Worm (Caenorhabditis elegans) whole organism, L1 larva: ENCODE data around the gene R160.5.

ENCODE experiments used
- blmp-1 ChIP-seq: fragments of 150-350 bp; optimal IDR thresholded peaks from 2 replicates; lab custom pipeline; 2014; ENCODE audit warnings: missing biosample characterization, missing genetic modification characterization
- efl-1 ChIP-seq, 4 experiments: fragments of 150-350 bp; optimal IDR thresholded peaks in 3 of 4; peaks in 1 of 4; 1 replicate in 1 of 4; 2 replicates in 3 of 4; lab custom pipeline; 2014; ENCODE audit warnings: missing biosample characterization in 2 of 4, missing genetic modification characterization in 2 of 4, missing genetic modification reagents in 2 of 4
- fkh-10 ChIP-seq: sonication (generic microtip); optimal IDR thresholded peaks from 2 replicates; lab custom pipeline; 2017; ENCODE audit warnings: missing biosample characterization, missing genetic modification reagents, missing genetic modification characterization
- lin-13 ChIP-seq: fragments of 150-350 bp; optimal IDR thresholded peaks from 2 replicates; lab custom pipeline; 2014; ENCODE audit warnings: missing biosample characterization, missing genetic modification reagents, missing genetic modification characterization
- lin-15B ChIP-seq: fragments of 150-350 bp; sonication (generic microtip); optimal IDR thresholded peaks from 3 replicates; lab custom pipeline; 2014; ENCODE audit warnings: missing biosample characterization, missing genetic modification characterization
- lsy-2 ChIP-seq, 2 experiments: fragments of 150-350 bp; optimal IDR thresholded peaks; 2 replicates each; lab custom pipeline; 2014; ENCODE audit warnings: missing biosample characterization in 2 of 2, missing genetic modification characterization in 2 of 2
- mdl-1 ChIP-seq, 2 experiments: fragments of 150-350 bp; optimal IDR thresholded peaks; 2 replicates each; lab custom pipeline; 2014 to 2017; ENCODE audit warnings: missing biosample characterization in 2 of 2, missing genetic modification characterization in 2 of 2, inconsistent platforms in 1 of 2
- nhr-71 ChIP-seq: sonication (generic microtip); optimal IDR thresholded peaks from 2 replicates; lab custom pipeline; 2016; ENCODE audit warnings: mild to moderate bottlenecking, missing genetic modification characterization, moderate library complexity, missing compliant biosample characterization
- nhr-76 ChIP-seq: sonication (generic microtip); optimal IDR thresholded peaks from 2 replicates; lab custom pipeline; 2017; ENCODE audit warnings: missing biosample characterization, missing genetic modification characterization
- nhr-90 ChIP-seq: sonication (generic microtip); optimal IDR thresholded peaks from 2 replicates; lab custom pipeline; 2016; ENCODE audit warnings: mild to moderate bottlenecking, missing genetic modification characterization, missing compliant biosample characterization; ENCODE audit not compliant: poor library complexity
- skn-1 ChIP-seq: fragments of 150-350 bp; optimal IDR thresholded peaks from 2 replicates; lab custom pipeline; 2014; ENCODE audit warnings: missing biosample characterization, missing genetic modification characterization
- snu-23 ChIP-seq: sonication (generic microtip); optimal IDR thresholded peaks from 2 replicates; lab custom pipeline; 2016; ENCODE audit warnings: missing genetic modification characterization, missing compliant biosample characterization

- TF ChIP-seq lin-13 (GFP tag; lab: Kevin White, UChicago): no peak
- TF ChIP-seq lin-15B (tag; lab: Kevin White, UChicago): no peak
- no peak for TF ChIP-seq lsy-2 (tag; optimal IDR thresholded peaks at IDR 0.05; lab: Kevin White, UChicago)
- no peak for TF ChIP-seq blmp-1 (tag; lab: Kevin White, UChicago)
- TF ChIP-seq snu-23 (GFP tag; lab: Kevin White, UChicago): no peak
- no peak for TF ChIP-seq nhr-71 (tag; lab: Kevin White, UChicago)
- peak; percentile 60 for TF ChIP-seq skn-1 (tag; lab: Kevin White, UChicago)
- TF ChIP-seq nhr-76 (tag; lab: Kevin White, UChicago): no peak
- TF ChIP-seq nhr-90 (tag; lab: Kevin White, UChicago): no peak
- no peak for TF ChIP-seq efl-1 (optimal IDR thresholded peaks at IDR 0.05; lab: Kevin White, UChicago)
- TF ChIP-seq efl-1 (GFP tag; optimal IDR thresholded peaks at IDR 0.05 in 1 of 2; lab: Kevin White, UChicago): no peak
- TF ChIP-seq mdl-1 (tag; optimal IDR thresholded peaks at IDR 0.05; lab: Kevin White, UChicago): no peak
- no peak for TF ChIP-seq fkh-10 (GFP tag; lab: Kevin White, UChicago)
These were observed 27.9 kb downstream of the R160.5 start for ce11 chrX:4342730-4343129.
